Worm (Caenorhabditis elegans) whole organism, early embryonic: ENCODE results near the gene nspa-10.

ENCODE experiments used
- B0310.2 ChIP-seq: sonication (generic microtip); optimal IDR thresholded peaks from 2 replicates; lab custom pipeline; 2016; ENCODE audit warnings: mild to moderate bottlenecking, missing genetic modification characterization, missing compliant biosample characterization
- ama-1 ChIP-seq: fragments of 150-350 bp; optimal IDR thresholded peaks from 2 replicates; lab custom pipeline; 2014
- ceh-13 ChIP-seq: fragments of 200-800 bp; sonication (Bioruptor generic); optimal IDR thresholded peaks from 2 replicates; lab custom pipeline; 2018; ENCODE audit warnings: mild to moderate bottlenecking, missing genetic modification characterization, missing compliant biosample characterization
- ceh-36 ChIP-seq: sonication (generic microtip); optimal IDR thresholded peaks from 2 replicates; lab custom pipeline; 2016; ENCODE audit warnings: missing genetic modification characterization, inconsistent platforms, missing compliant biosample characterization
- flt-1 ChIP-seq: fragments of 200-800 bp; sonication (Bioruptor generic); IDR thresholded peaks from 2 replicates; pipeline ENCODE4 v1.3.6; 2022; ENCODE audit warnings: missing genetic modification characterization, missing compliant biosample characterization
- hmbx-1 ChIP-seq: sonication (generic microtip); optimal IDR thresholded peaks from 2 replicates; lab custom pipeline; 2016; ENCODE audit warnings: mild to moderate bottlenecking, missing genetic modification characterization, missing compliant biosample characterization
- hnd-1 ChIP-seq: sonication (generic microtip); optimal IDR thresholded peaks from 2 replicates; lab custom pipeline; 2016; ENCODE audit warnings: missing genetic modification characterization, missing compliant biosample characterization
- pes-1 ChIP-seq: fragments of 200-800 bp; sonication (Bioruptor generic); IDR thresholded peaks from 2 replicates; pipeline ENCODE4 v1.3.6; 2022; ENCODE audit warnings: missing genetic modification reagents, missing genetic modification characterization, missing compliant biosample characterization
- scrt-1 ChIP-seq: fragments of 200-800 bp; sonication (Bioruptor generic); IDR thresholded peaks from 2 replicates; pipeline ENCODE4 v1.3.6; 2022; ENCODE audit warnings: missing genetic modification characterization, missing compliant biosample characterization
- sea-1 ChIP-seq: fragments of 200-800 bp; sonication (Bioruptor generic); conservative IDR thresholded peaks from 2 replicates; pipeline ENCODE4 v1.3.6; 2022; ENCODE audit warnings: missing genetic modification characterization, missing compliant biosample characterization
- tbx-37 ChIP-seq: fragments of 200-800 bp; sonication (Bioruptor generic); conservative IDR thresholded peaks from 2 replicates; pipeline ENCODE4 v1.3.6; 2022; ENCODE audit warnings: missing genetic modification reagents, missing genetic modification characterization, missing compliant biosample characterization

DNA sequence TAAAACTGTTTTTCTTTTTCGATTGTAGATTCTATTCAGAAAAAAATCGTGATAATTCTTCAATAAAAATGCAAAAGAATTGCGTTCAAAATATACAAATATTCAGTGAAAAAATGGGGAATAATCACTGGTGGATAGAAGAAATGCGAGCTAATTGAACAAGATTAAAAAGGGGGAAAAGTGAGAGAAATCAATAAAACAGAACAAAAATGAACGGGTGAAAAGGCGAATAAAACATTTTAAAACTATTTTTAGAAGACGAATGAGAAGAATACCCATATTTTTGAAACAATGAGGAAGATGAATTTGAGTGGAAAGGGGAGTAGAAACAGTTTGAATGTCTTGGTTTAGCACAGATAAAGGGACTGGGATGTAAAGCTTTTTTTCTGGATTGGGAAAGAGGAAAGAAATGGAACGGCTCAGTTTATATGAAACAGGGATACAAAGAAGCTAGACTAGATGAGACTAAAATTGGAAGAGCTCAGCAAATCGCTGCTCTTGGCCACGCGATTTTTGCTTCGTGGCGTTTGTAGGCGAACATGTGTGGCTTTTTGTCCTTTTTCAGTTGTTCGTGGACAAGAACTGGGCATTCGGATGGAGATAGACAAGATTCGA lies 34.0 kb upstream of the nspa-10 start, which contains the start of gene Y50E8A.12:
- TF ChIP-seq ama-1, result no peak
- no peak for TF ChIP-seq sea-1
- no peak for TF ChIP-seq ceh-36
- TF ChIP-seq tbx-37 (GFP tag; lab: Robert Waterston, UW), result no peak
- TF ChIP-seq flt-1 (GFP tag; lab: Robert Waterston, UW), result no peak
- TF ChIP-seq hmbx-1 (tag; lab: Kevin White, UChicago), result no peak
- no peak for TF ChIP-seq B0310.2 (tag; lab: Kevin White, UChicago)
- TF ChIP-seq hnd-1 (tag; lab: Kevin White, UChicago), result no peak
- TF ChIP-seq pes-1 (GFP tag; lab: Robert Waterston, UW), result no peak
- TF ChIP-seq scrt-1, result no peak
- TF ChIP-seq ceh-13 (GFP tag; lab: Kevin White, UChicago), result no peak
